Fruit fly (Drosophila melanogaster) whole organism, embryonic: Measurements from ENCODE around the gene CG46397.
A peak's percentile ranks its signal among the peaks of the same experiment; 100 is the strongest.

ENCODE experiments used
- Bgb ChIP-seq: fragments of 200-800 bp; sonication (Bioruptor generic); IDR thresholded peaks from 2 replicates; pipeline ENCODE4 v1.3.6; 2022; ENCODE audit warnings: missing biosample characterization, missing genetic modification characterization; ENCODE audit not compliant: partially characterized antibody
- CG11456 ChIP-seq: fragments of 200-800 bp; sonication (Bioruptor generic); IDR thresholded peaks from 3 replicates; pipeline ENCODE4 v1.3.6; 2022; ENCODE audit warnings: missing biosample characterization, missing genetic modification characterization
- CG12104 ChIP-seq: fragments of 200-800 bp; sonication (Bioruptor generic); optimal IDR thresholded peaks from 3 replicates; lab custom pipeline; 2016; ENCODE audit warnings: missing biosample characterization, missing genetic modification characterization
- CG13624 ChIP-seq: fragments of 200-800 bp; sonication (Bioruptor generic); optimal IDR thresholded peaks from 2 replicates; lab custom pipeline; 2016; ENCODE audit warnings: missing biosample characterization, missing genetic modification characterization
- CG13775 ChIP-seq: fragments of 200-800 bp; sonication (Bioruptor generic); optimal IDR thresholded peaks from 3 replicates; lab custom pipeline; 2017; ENCODE audit warnings: missing biosample characterization, mild to moderate bottlenecking, missing genetic modification characterization
- CG14965 ChIP-seq: fragments of 200-800 bp; sonication (Bioruptor generic); optimal IDR thresholded peaks from 2 replicates; lab custom pipeline; 2016; ENCODE audit warnings: missing biosample characterization, missing genetic modification characterization, borderline replicate concordance
- CG15514 ChIP-seq: fragments of 200-800 bp; sonication (Bioruptor generic); optimal IDR thresholded peaks from 3 replicates; lab custom pipeline; 2017; ENCODE audit warnings: missing biosample characterization, missing genetic modification characterization, mild to moderate bottlenecking, moderate library complexity, missing genetic modification reagents
- CG1602 ChIP-seq: fragments of 200-800 bp; sonication (Bioruptor generic); optimal IDR thresholded peaks from 3 replicates; lab custom pipeline; 2016; ENCODE audit warnings: missing biosample characterization, missing genetic modification characterization
- CG17359 ChIP-seq: fragments of 200-800 bp; sonication (Bioruptor generic); optimal IDR thresholded peaks from 3 replicates; lab custom pipeline; 2018; ENCODE audit warnings: missing biosample characterization, mild to moderate bottlenecking, missing genetic modification characterization, moderate library complexity
- CG17361 ChIP-seq: fragments of 200-800 bp; sonication (Bioruptor generic); IDR thresholded peaks from 3 replicates; pipeline ENCODE4 v1.3.6; 2022; ENCODE audit warnings: missing biosample characterization, missing genetic modification characterization
- CG17568 ChIP-seq: fragments of 200-800 bp; sonication (Bioruptor generic); optimal IDR thresholded peaks from 2 replicates; lab custom pipeline; 2018; ENCODE audit warnings: missing biosample characterization, mild to moderate bottlenecking, missing genetic modification characterization, moderate library complexity
- CG32532 ChIP-seq: fragments of 200-800 bp; sonication (Bioruptor generic); IDR thresholded peaks from 2 replicates; pipeline ENCODE4 v1.3.6; 2022; ENCODE audit warnings: missing biosample characterization, missing genetic modification characterization
- CG3281 ChIP-seq: fragments of 200-800 bp; sonication (Bioruptor generic); optimal IDR thresholded peaks from 3 replicates; lab custom pipeline; 2017; ENCODE audit warnings: missing biosample characterization, mild to moderate bottlenecking, missing genetic modification characterization
- CG3407 ChIP-seq: fragments of 200-800 bp; sonication (Bioruptor generic); optimal IDR thresholded peaks from 2 replicates; lab custom pipeline; 2018; ENCODE audit warnings: missing biosample characterization, mild to moderate bottlenecking, missing genetic modification characterization
- CG34376 ChIP-seq: fragments of 200-800 bp; sonication (Bioruptor generic); optimal IDR thresholded peaks from 2 replicates; lab custom pipeline; 2018; ENCODE audit warnings: missing biosample characterization, mild to moderate bottlenecking, missing genetic modification characterization
- CG4404 ChIP-seq: fragments of 200-800 bp; sonication (Bioruptor generic); IDR thresholded peaks from 2 replicates; pipeline ENCODE4 v1.3.6; 2022; ENCODE audit warnings: missing biosample characterization, missing genetic modification characterization
- CG6813 ChIP-seq: fragments of 200-800 bp; sonication (Bioruptor generic); optimal IDR thresholded peaks from 2 replicates; lab custom pipeline; 2017; ENCODE audit warnings: missing biosample characterization, missing genetic modification characterization, mild to moderate bottlenecking, moderate library complexity, missing genetic modification reagents
- CG9609 ChIP-seq: fragments of 200-800 bp; sonication (Bioruptor generic); optimal IDR thresholded peaks from 3 replicates; lab custom pipeline; 2016; ENCODE audit warnings: missing biosample characterization, missing genetic modification characterization
- CG9876 ChIP-seq: fragments of 200-800 bp; sonication (Bioruptor generic); optimal IDR thresholded peaks from 2 replicates; lab custom pipeline; 2016; ENCODE audit warnings: missing biosample characterization, missing genetic modification characterization
- CkIIα-i1 ChIP-seq: fragments of 200-800 bp; sonication (Bioruptor generic); IDR thresholded peaks from 2 replicates; pipeline ENCODE4 v1.3.6; 2022; ENCODE audit warnings: missing biosample characterization, missing genetic modification characterization
- D19A ChIP-seq: fragments of 200-800 bp; optimal IDR thresholded peaks from 3 replicates; lab custom pipeline; 2019; ENCODE audit warnings: missing biosample characterization, mild to moderate bottlenecking, missing genetic modification characterization, moderate library complexity
- D19B ChIP-seq: fragments of 200-800 bp; sonication (Bioruptor generic); optimal IDR thresholded peaks from 2 replicates; lab custom pipeline; 2017; ENCODE audit warnings: missing biosample characterization, mild to moderate bottlenecking, missing genetic modification characterization
- Doc2 ChIP-seq: fragments of 200-800 bp; sonication (Bioruptor generic); IDR thresholded peaks from 2 replicates; pipeline ENCODE4 v1.3.6; 2022; ENCODE audit warnings: missing biosample characterization, missing genetic modification characterization
- Eip74EF ChIP-seq, 2 experiments: fragments of 200-800 bp in 1 of 2; fragments of >200 bp in 1 of 2; sonication (Bioruptor generic) in 1 of 2; optimal IDR thresholded peaks; 2 replicates each; lab custom pipeline; 2017 to 2019; ENCODE audit warnings: missing biosample characterization in 2 of 2, missing genetic modification characterization in 2 of 2, mild to moderate bottlenecking in 1 of 2, moderate library complexity in 1 of 2
- Fer2 ChIP-seq: fragments of 200-800 bp; sonication (Bioruptor generic); optimal IDR thresholded peaks from 2 replicates; lab custom pipeline; 2018; ENCODE audit warnings: missing biosample characterization, mild to moderate bottlenecking, missing genetic modification characterization, moderate library complexity
- H2.0 ChIP-seq: fragments of 200-800 bp; sonication (Bioruptor generic); IDR thresholded peaks from 2 replicates; pipeline ENCODE4 v1.3.6; 2022; ENCODE audit warnings: missing biosample characterization, missing genetic modification characterization
- Hmx ChIP-seq: fragments of 200-800 bp; sonication (Bioruptor generic); optimal IDR thresholded peaks from 2 replicates; lab custom pipeline; 2016; ENCODE audit warnings: missing biosample characterization, missing genetic modification characterization
- Opbp ChIP-seq: fragments of 200-800 bp; sonication (Bioruptor generic); IDR thresholded peaks from 3 replicates; pipeline ENCODE4 v1.3.6; 2022; ENCODE audit warnings: missing biosample characterization, missing genetic modification characterization; ENCODE audit not compliant: partially characterized antibody
- Six4 ChIP-seq: fragments of 200-800 bp; sonication (Bioruptor generic); optimal IDR thresholded peaks from 2 replicates; lab custom pipeline; 2016; ENCODE audit warnings: missing biosample characterization, missing genetic modification characterization
- Sry-δ ChIP-seq: fragments of 200-800 bp; sonication (Bioruptor generic); optimal IDR thresholded peaks from 2 replicates; lab custom pipeline; 2016; ENCODE audit warnings: missing biosample characterization, missing genetic modification characterization
- cwo ChIP-seq: fragments of 200-800 bp; sonication (Bioruptor generic); optimal IDR thresholded peaks from 3 replicates; lab custom pipeline; 2017; ENCODE audit warnings: missing biosample characterization, missing genetic modification characterization, mild to moderate bottlenecking, moderate library complexity, missing genetic modification reagents
- danr ChIP-seq: fragments of 200-800 bp; sonication (Bioruptor generic); IDR thresholded peaks from 2 replicates; pipeline ENCODE4 v1.3.6; 2022; ENCODE audit warnings: missing biosample characterization, missing genetic modification characterization
- dati ChIP-seq: fragments of 200-800 bp; sonication (Bioruptor generic); IDR thresholded peaks from 2 replicates; pipeline ENCODE4 v1.3.6; 2022; ENCODE audit warnings: missing biosample characterization, missing genetic modification characterization
- en ChIP-seq: fragments of 200-800 bp; sonication (Bioruptor generic); optimal IDR thresholded peaks from 2 replicates; lab custom pipeline; 2016; ENCODE audit warnings: missing biosample characterization, missing genetic modification characterization
- eve ChIP-seq, 2 experiments: fragments of >200 bp; optimal IDR thresholded peaks; 2 replicates each; lab custom pipeline; 2017; ENCODE audit warnings: missing biosample characterization in 2 of 2, missing genetic modification characterization in 2 of 2
- exex ChIP-seq: fragments of 200-800 bp; sonication (Bioruptor generic); optimal IDR thresholded peaks from 4 replicates; lab custom pipeline; 2018; ENCODE audit warnings: missing biosample characterization, mild to moderate bottlenecking, missing genetic modification characterization, moderate library complexity
- gsb ChIP-seq: fragments of 200-800 bp; sonication (Bioruptor generic); IDR thresholded peaks from 2 replicates; pipeline ENCODE4 v1.3.6; 2022; ENCODE audit warnings: missing biosample characterization, missing genetic modification characterization
- mirr ChIP-seq: fragments of 200-800 bp; sonication (Bioruptor generic); optimal IDR thresholded peaks from 3 replicates; lab custom pipeline; 2018; ENCODE audit warnings: missing biosample characterization, mild to moderate bottlenecking, missing genetic modification characterization
- nerfin-2 ChIP-seq: fragments of 200-800 bp; sonication (Bioruptor generic); IDR thresholded peaks from 2 replicates; pipeline ENCODE4 v1.3.6; 2022; ENCODE audit warnings: missing biosample characterization, missing genetic modification characterization; ENCODE audit not compliant: partially characterized antibody
- onecut ChIP-seq: fragments of 200-800 bp; sonication (Bioruptor generic); IDR thresholded peaks from 2 replicates; pipeline ENCODE4 v1.3.6; 2022; ENCODE audit warnings: missing biosample characterization, missing genetic modification characterization
- pnt ChIP-seq: fragments of 200-800 bp; sonication (Bioruptor generic); optimal IDR thresholded peaks from 3 replicates; lab custom pipeline; 2016; ENCODE audit warnings: missing biosample characterization, missing genetic modification characterization
- prd ChIP-seq, 3 experiments: fragments of >200 bp in 2 of 3; fragments of 200-800 bp in 1 of 3; sonication (Bioruptor generic) in 1 of 3; optimal IDR thresholded peaks in 2 of 3; IDR thresholded peaks in 1 of 3; 2 replicates in 2 of 3; 3 replicates in 1 of 3; pipeline versions ENCODE4 v1.3.6 to Lab custom; 2017 to 2022; ENCODE audit warnings: missing biosample characterization in 1 of 3, missing genetic modification characterization in 1 of 3
- salm ChIP-seq: fragments of 200-800 bp; sonication (Bioruptor generic); optimal IDR thresholded peaks from 2 replicates; lab custom pipeline; 2018; ENCODE audit warnings: missing biosample characterization, mild to moderate bottlenecking, missing genetic modification characterization
- tap ChIP-seq: fragments of 200-800 bp; optimal IDR thresholded peaks from 3 replicates; lab custom pipeline; 2019; ENCODE audit warnings: missing biosample characterization, mild to moderate bottlenecking, missing genetic modification characterization, moderate library complexity
- tll ChIP-seq, 2 experiments: fragments of 200-800 bp in 1 of 2; fragments of >200 bp in 1 of 2; sonication (Bioruptor generic) in 1 of 2; optimal IDR thresholded peaks; 2 replicates each; lab custom pipeline; 2017 to 2019; ENCODE audit warnings: missing biosample characterization in 2 of 2, missing genetic modification characterization in 2 of 2, mild to moderate bottlenecking in 1 of 2, moderate library complexity in 1 of 2
- vfl ChIP-seq: fragments of 200-800 bp; sonication (Bioruptor generic); optimal IDR thresholded peaks from 2 replicates; lab custom pipeline; 2016; ENCODE audit warnings: missing biosample characterization, missing genetic modification characterization
- vvl ChIP-seq: fragments of 200-800 bp; sonication (Bioruptor generic); IDR thresholded peaks from 2 replicates; pipeline ENCODE4 v1.3.6; 2022; ENCODE audit warnings: missing biosample characterization, missing genetic modification characterization
- zfh2 ChIP-seq: fragments of 200-800 bp; sonication (Bioruptor generic); optimal IDR thresholded peaks from 2 replicates; lab custom pipeline; 2016; ENCODE audit warnings: missing biosample characterization, missing genetic modification characterization

The CG46397 gene

DNA sequence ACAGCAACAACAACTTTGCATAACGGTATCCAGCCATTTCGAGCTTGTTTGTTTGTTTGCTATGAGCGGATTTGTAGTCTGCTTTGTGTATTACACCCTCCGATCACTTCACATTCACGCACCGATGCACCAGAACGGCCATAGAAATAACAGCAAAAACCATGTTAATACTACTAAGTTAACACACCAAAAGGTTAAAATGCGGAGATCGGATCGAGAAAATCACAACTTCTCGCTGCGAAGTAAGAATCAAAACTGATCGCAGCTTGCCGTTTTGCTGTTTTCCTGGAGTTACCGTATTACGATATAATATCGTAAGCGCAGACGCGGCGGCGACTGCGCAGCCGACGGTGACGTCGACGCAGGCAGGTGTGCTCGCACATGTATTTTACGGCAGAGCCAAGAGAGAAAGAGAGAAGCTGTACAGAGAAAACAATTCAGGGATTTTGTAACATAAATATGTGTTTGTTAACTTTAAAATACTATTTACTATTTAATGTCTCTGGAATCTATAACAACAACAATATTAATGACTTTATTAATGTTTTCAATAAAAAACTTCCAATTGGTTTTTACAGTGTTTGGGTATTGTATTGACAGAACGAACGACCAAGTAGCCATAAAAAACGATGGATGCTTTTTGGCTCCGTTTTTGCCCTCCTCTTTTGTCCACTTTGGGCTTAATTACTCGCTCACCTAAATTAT lies 37.7 kb downstream of the CG46397 start, which contains the start of gene CG13101 (continued):
- TF ChIP-seq eve (GFP tag; optimal IDR thresholded peaks at IDR 0.05; lab: Kevin White, UChicago) (peak in 1 of 2 experiments; percentile 86), prd (optimal IDR thresholded peaks at IDR 0.05; lab: Kevin White, UChicago) (no peak), prd (GFP tag; IDR thresholded peaks at IDR 0.05; lab: Robert Waterston, UW) (peak; percentile 94), tap (tag; lab: Kevin White, UChicago) (peak; percentile 91), CG9609 (GFP tag; lab: Kevin White, UChicago) (peak; percentile 69), Fer2 (peak; percentile 69), CG4404 (GFP tag; lab: Robert Waterston, UW) (peak; percentile 84), CG1602 (peak; percentile 81), CG6813 (GFP tag; lab: Kevin White, UChicago) (peak; percentile 91), CG17359 (tag; lab: Kevin White, UChicago) (peak; percentile 93), onecut (GFP tag; lab: Robert Waterston, UW) (peak; percentile 81), CG3407 (GFP tag; lab: Kevin White, UChicago) (peak; percentile 87), salm (tag; lab: Kevin White, UChicago) (peak; percentile 88), tll (GFP tag; optimal IDR thresholded peaks at IDR 0.05; lab: Kevin White, UChicago) (no peak), exex (tag; lab: Kevin White, UChicago) (peak; percentile 70), CG32532 (GFP tag; lab: Robert Waterston, UW) (peak; percentile 97), CG34376 (GFP tag; lab: Kevin White, UChicago) (peak; percentile 62), CG11456 (GFP tag; lab: Robert Waterston, UW) (no peak; the same call in 1 of the 3 replicates), mirr (GFP tag; lab: Kevin White, UChicago) (no peak), H2.0 (GFP tag; lab: Robert Waterston, UW) (peak; percentile 93), Bgb (GFP tag; lab: Robert Waterston, UW) (no peak), cwo (GFP tag; lab: Kevin White, UChicago) (peak; percentile 89), CG3281 (GFP tag; lab: Kevin White, UChicago) (peak; percentile 90), Sry-δ (GFP tag; lab: Kevin White, UChicago) (peak; percentile 42), pnt (GFP tag; lab: Kevin White, UChicago) (peak; percentile 58), nerfin-2 (no peak), CG17568 (GFP tag; lab: Kevin White, UChicago) (peak; percentile 91), vvl (GFP tag; lab: Robert Waterston, UW) (peak; percentile 98), Hmx (GFP tag; lab: Kevin White, UChicago) (peak; percentile 71), Six4 (GFP tag; lab: Kevin White, UChicago) (peak; percentile 83), Opbp (no peak), zfh2 (GFP tag; lab: Kevin White, UChicago) (peak; percentile 66), CG13775 (GFP tag; lab: Kevin White, UChicago) (peak; percentile 89), en (GFP tag; lab: Kevin White, UChicago) (peak; percentile 68), gsb (GFP tag; lab: Robert Waterston, UW) (peak; percentile 89), vfl (GFP tag; lab: Kevin White, UChicago) (peak; percentile 85), D19A (tag; lab: Kevin White, UChicago) (peak; percentile 80), CG17361 (GFP tag; lab: Robert Waterston, UW) (peak; percentile 91), CG15514 (GFP tag; lab: Kevin White, UChicago) (peak; percentile 88), CG9876 (GFP tag; lab: Kevin White, UChicago) (peak; percentile 27), Doc2 (GFP tag; lab: Robert Waterston, UW) (no peak), CG12104 (GFP tag; lab: Kevin White, UChicago) (peak; percentile 84), Eip74EF (GFP tag; optimal IDR thresholded peaks at IDR 0.05; lab: Kevin White, UChicago) (peak in 1 of 2 experiments; percentile 90), dati (GFP tag; lab: Robert Waterston, UW) (peak; percentile 61; the same call in 1 of the 2 replicates), CG13624 (GFP tag; lab: Kevin White, UChicago) (peak; percentile 88), D19B (GFP tag; lab: Kevin White, UChicago) (peak; percentile 77), danr (GFP tag; lab: Robert Waterston, UW) (peak; percentile 85), CG14965 (GFP tag; lab: Kevin White, UChicago) (no peak), CkIIα-i1 (GFP tag; lab: Robert Waterston, UW) (peak; percentile 51; the same call in 1 of the 2 replicates)
